Fruit fly (Drosophila melanogaster) Kc167 (cell line): ENCODE measurements around the gene pie.

Experiments used
- Myc ChIP-seq: fragments of >200 bp; optimal IDR thresholded peaks from 2 replicates; lab custom pipeline; 2017; ENCODE audit warnings: missing external identifiers
- Sin3A ChIP-seq: fragments of >200 bp; optimal IDR thresholded peaks from 2 replicates; lab custom pipeline; 2018; ENCODE audit warnings: missing external identifiers
- h ChIP-seq: fragments of >200 bp; optimal IDR thresholded peaks from 3 replicates; lab custom pipeline; 2018; ENCODE audit warnings: missing external identifiers
- psq ChIP-seq: fragments of >200 bp; optimal IDR thresholded peaks from 2 replicates; lab custom pipeline; 2017; ENCODE audit warnings: missing external identifiers
- ttk ChIP-seq: sonication (Bioruptor generic); optimal IDR thresholded peaks from 2 replicates; lab custom pipeline; 2017; ENCODE audit warnings: missing external identifiers

DNA sequence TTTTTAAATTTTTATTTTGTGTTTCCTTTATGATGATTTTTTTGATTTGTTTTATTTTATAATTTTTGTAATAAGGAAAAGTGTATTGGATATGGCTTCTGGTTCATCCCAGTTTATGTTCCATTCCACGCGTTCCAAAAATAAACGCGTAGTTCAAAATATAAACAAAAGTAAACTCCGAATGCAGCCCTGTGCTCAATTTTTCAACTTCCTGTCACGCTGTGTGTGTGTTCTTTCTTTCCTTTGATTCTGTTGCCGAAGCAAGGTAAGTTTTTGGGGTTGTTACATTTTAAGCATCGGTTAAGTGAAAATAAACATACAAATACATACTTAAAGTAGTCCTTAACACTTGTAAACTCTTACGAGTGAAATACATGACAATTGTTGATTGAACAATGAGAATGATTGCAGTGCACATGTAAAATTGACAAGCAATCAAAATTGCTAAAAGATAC lies 14.4 kb downstream of the pie start, which contains the start of the genes Ip259 and RpS27A:
- no peak for TF ChIP-seq Myc
- no peak for TF ChIP-seq psq (lab: Kevin White, UChicago)
- no peak for TF ChIP-seq Sin3A (lab: Kevin White, UChicago)
- TF ChIP-seq h: no peak
- TF ChIP-seq ttk (lab: Kevin White, UChicago): no peak
